Fruit fly (Drosophila melanogaster) whole organism, prepupa: ENCODE results near the gene ida.
A peak's percentile ranks its signal among the peaks of the same experiment; 100 is the strongest.

Source experiments
- Blimp-1 ChIP-seq: fragments of 200-800 bp; sonication (Bioruptor generic); optimal IDR thresholded peaks from 3 replicates; lab custom pipeline; 2017; ENCODE audit warnings: missing biosample characterization, missing genetic modification characterization, mild to moderate bottlenecking, moderate library complexity, missing genetic modification reagents
- CG10631 ChIP-seq: fragments of 200-800 bp; sonication (Bioruptor generic); optimal IDR thresholded peaks from 2 replicates; lab custom pipeline; 2016; ENCODE audit warnings: missing biosample characterization, missing genetic modification characterization
- CG10669 ChIP-seq: fragments of 200-800 bp; sonication (Bioruptor generic); optimal IDR thresholded peaks from 3 replicates; lab custom pipeline; 2018; ENCODE audit warnings: missing biosample characterization, mild to moderate bottlenecking, missing genetic modification characterization, moderate library complexity
- CG11294 ChIP-seq: fragments of 200-800 bp; sonication (Bioruptor generic); IDR thresholded peaks from 2 replicates; pipeline ENCODE4 v1.3.6; 2022; ENCODE audit warnings: missing biosample characterization, missing genetic modification characterization
- CG11762 ChIP-seq: fragments of 200-800 bp; sonication (Bioruptor generic); optimal IDR thresholded peaks from 3 replicates; lab custom pipeline; 2016; ENCODE audit warnings: missing biosample characterization, missing genetic modification characterization; ENCODE audit not compliant: insufficient read depth
- CG11902 ChIP-seq: fragments of 200-800 bp; sonication (Bioruptor generic); optimal IDR thresholded peaks from 3 replicates; lab custom pipeline; 2016; ENCODE audit warnings: missing biosample characterization, missing genetic modification characterization
- CG15336 ChIP-seq: fragments of 200-800 bp; sonication (Bioruptor generic); IDR thresholded peaks from 2 replicates; pipeline ENCODE4 v1.3.6; 2022; ENCODE audit warnings: missing biosample characterization, missing genetic modification characterization
- CG1621 ChIP-seq: fragments of 200-800 bp; sonication (Bioruptor generic); optimal IDR thresholded peaks from 3 replicates; lab custom pipeline; 2018; ENCODE audit warnings: missing biosample characterization, mild to moderate bottlenecking, missing genetic modification characterization
- CG16779 ChIP-seq: fragments of 200-800 bp; sonication (Bioruptor generic); optimal IDR thresholded peaks from 3 replicates; lab custom pipeline; 2017; ENCODE audit warnings: missing biosample characterization, mild to moderate bottlenecking, missing genetic modification characterization
- CG3032 ChIP-seq: fragments of 200-800 bp; optimal IDR thresholded peaks from 2 replicates; lab custom pipeline; 2019; ENCODE audit warnings: missing biosample characterization, mild to moderate bottlenecking, missing genetic modification characterization, moderate library complexity
- CG32006 ChIP-seq: fragments of 200-800 bp; sonication (Bioruptor generic); optimal IDR thresholded peaks from 3 replicates; lab custom pipeline; 2017; ENCODE audit warnings: missing biosample characterization, mild to moderate bottlenecking, missing genetic modification characterization
- CG3919 ChIP-seq: fragments of 200-800 bp; sonication (Bioruptor generic); optimal IDR thresholded peaks from 3 replicates; lab custom pipeline; 2016; ENCODE audit warnings: missing biosample characterization, missing genetic modification characterization
- CG6276 ChIP-seq: fragments of 200-800 bp; sonication (Bioruptor generic); optimal IDR thresholded peaks from 2 replicates; lab custom pipeline; 2017; ENCODE audit warnings: missing biosample characterization, mild to moderate bottlenecking, missing genetic modification characterization
- CG6792 ChIP-seq: fragments of 200-800 bp; sonication (Bioruptor generic); optimal IDR thresholded peaks from 3 replicates; lab custom pipeline; 2016; ENCODE audit warnings: missing biosample characterization, missing genetic modification characterization
- CG6808 ChIP-seq: fragments of 200-800 bp; sonication (Bioruptor generic); optimal IDR thresholded peaks from 3 replicates; lab custom pipeline; 2017; ENCODE audit warnings: missing biosample characterization, missing genetic modification characterization, mild to moderate bottlenecking, moderate library complexity, missing genetic modification reagents
- CG6854 ChIP-seq: fragments of 200-800 bp; sonication (Bioruptor generic); optimal IDR thresholded peaks from 2 replicates; lab custom pipeline; 2017; ENCODE audit warnings: missing biosample characterization, mild to moderate bottlenecking, missing genetic modification characterization
- CG7368 ChIP-seq: fragments of 200-800 bp; sonication (Bioruptor generic); optimal IDR thresholded peaks from 3 replicates; lab custom pipeline; 2016; ENCODE audit warnings: missing biosample characterization, missing genetic modification characterization
- CG8119 ChIP-seq: fragments of 200-800 bp; sonication (Bioruptor generic); IDR thresholded peaks from 3 replicates; pipeline ENCODE4 v1.3.6; 2022; ENCODE audit warnings: missing biosample characterization, missing genetic modification characterization
- CG8319 ChIP-seq: fragments of 200-800 bp; sonication (Bioruptor generic); optimal IDR thresholded peaks from 3 replicates; lab custom pipeline; 2016; ENCODE audit warnings: missing biosample characterization, missing genetic modification characterization
- CG8632 ChIP-seq: fragments of 200-800 bp; sonication (Bioruptor generic); optimal IDR thresholded peaks from 3 replicates; lab custom pipeline; 2016; ENCODE audit warnings: missing biosample characterization, missing genetic modification characterization
- CG9139 ChIP-seq: fragments of 200-800 bp; sonication (Bioruptor generic); optimal IDR thresholded peaks from 3 replicates; lab custom pipeline; 2017; ENCODE audit warnings: missing biosample characterization, mild to moderate bottlenecking, missing genetic modification characterization
- Eip78C ChIP-seq: fragments of 200-800 bp; sonication (Bioruptor generic); peaks from one replicate; lab custom pipeline; 2016; ENCODE audit warnings: missing biosample characterization, missing genetic modification characterization
- Ets96B ChIP-seq: fragments of 200-800 bp; optimal IDR thresholded peaks from 2 replicates; lab custom pipeline; 2019; ENCODE audit warnings: missing biosample characterization, mild to moderate bottlenecking, missing genetic modification characterization, moderate library complexity
- Gug ChIP-seq: fragments of 200-800 bp; sonication (Bioruptor generic); IDR thresholded peaks from 2 replicates; pipeline ENCODE4 v1.3.6; 2022; ENCODE audit warnings: missing biosample characterization, missing genetic modification characterization
- Hr38 ChIP-seq: sonication (Bioruptor generic); optimal IDR thresholded peaks from 2 replicates; lab custom pipeline; 2016; ENCODE audit warnings: missing biosample characterization, missing genetic modification characterization
- Hr39 ChIP-seq: fragments of 200-800 bp; sonication (Bioruptor generic); optimal IDR thresholded peaks from 2 replicates; lab custom pipeline; 2016; ENCODE audit warnings: missing biosample characterization, missing genetic modification characterization
- Hr4 ChIP-seq: fragments of 200-800 bp; sonication (Bioruptor generic); optimal IDR thresholded peaks from 3 replicates; lab custom pipeline; 2016; ENCODE audit warnings: missing biosample characterization, missing genetic modification characterization
- Lpt ChIP-seq: fragments of 200-800 bp; sonication (Bioruptor generic); optimal IDR thresholded peaks from 3 replicates; lab custom pipeline; 2016; ENCODE audit warnings: missing biosample characterization, missing genetic modification characterization
- OdsH ChIP-seq: fragments of 200-800 bp; sonication (Bioruptor generic); optimal IDR thresholded peaks from 3 replicates; lab custom pipeline; 2016; ENCODE audit warnings: missing biosample characterization, missing genetic modification characterization
- Smox ChIP-seq: fragments of 200-800 bp; sonication (Bioruptor generic); optimal IDR thresholded peaks from 3 replicates; lab custom pipeline; 2016; ENCODE audit warnings: missing biosample characterization, missing genetic modification characterization
- Sox14 ChIP-seq: fragments of 200-800 bp; sonication (Bioruptor generic); optimal IDR thresholded peaks from 3 replicates; lab custom pipeline; 2016; ENCODE audit warnings: missing biosample characterization, missing genetic modification characterization
- Sox15 ChIP-seq: fragments of 200-800 bp; sonication (Bioruptor generic); optimal IDR thresholded peaks from 3 replicates; lab custom pipeline; 2016; ENCODE audit warnings: missing biosample characterization, missing genetic modification characterization
- achi ChIP-seq: fragments of 200-800 bp; sonication (Bioruptor generic); optimal IDR thresholded peaks from 3 replicates; lab custom pipeline; 2016; ENCODE audit warnings: missing biosample characterization, missing genetic modification characterization
- acj6 ChIP-seq: fragments of 200-800 bp; sonication (Bioruptor generic); optimal IDR thresholded peaks from 3 replicates; lab custom pipeline; 2016; ENCODE audit warnings: missing biosample characterization, missing genetic modification characterization
- cyc ChIP-seq: fragments of 200-800 bp; sonication (Bioruptor generic); optimal IDR thresholded peaks from 3 replicates; lab custom pipeline; 2016; ENCODE audit warnings: missing biosample characterization, missing genetic modification characterization
- eg ChIP-seq: fragments of 200-800 bp; sonication (Bioruptor generic); IDR thresholded peaks from 3 replicates; pipeline ENCODE4 v1.3.6; 2022; ENCODE audit warnings: missing biosample characterization, missing genetic modification characterization
- esn ChIP-seq: fragments of 200-800 bp; sonication (Bioruptor generic); optimal IDR thresholded peaks from 2 replicates; lab custom pipeline; 2016; ENCODE audit warnings: missing biosample characterization, mild to moderate bottlenecking, missing genetic modification characterization, moderate library complexity
- fd85E ChIP-seq: fragments of 200-800 bp; sonication (Bioruptor generic); optimal IDR thresholded peaks from 3 replicates; lab custom pipeline; 2016; ENCODE audit warnings: missing biosample characterization, missing genetic modification characterization
- fkh ChIP-seq: fragments of 200-800 bp; sonication (Bioruptor generic); optimal IDR thresholded peaks from 3 replicates; lab custom pipeline; 2017; ENCODE audit warnings: missing biosample characterization, mild to moderate bottlenecking, missing genetic modification characterization, moderate library complexity
- net ChIP-seq: fragments of 200-800 bp; sonication (Bioruptor generic); optimal IDR thresholded peaks from 3 replicates; lab custom pipeline; 2016; ENCODE audit warnings: missing biosample characterization, missing genetic modification characterization
- pdm3 ChIP-seq: fragments of 200-800 bp; sonication (Bioruptor generic); optimal IDR thresholded peaks from 3 replicates; lab custom pipeline; 2016; ENCODE audit warnings: missing biosample characterization, missing genetic modification characterization
- salr ChIP-seq, 2 experiments: fragments of 200-800 bp; sonication (Bioruptor generic); optimal IDR thresholded peaks; 3 replicates each; lab custom pipeline; 2016 to 2018; ENCODE audit warnings: missing biosample characterization in 2 of 2, missing genetic modification characterization in 2 of 2, mild to moderate bottlenecking in 1 of 2
- spab ChIP-seq: fragments of 200-800 bp; sonication (Bioruptor generic); optimal IDR thresholded peaks from 2 replicates; lab custom pipeline; 2017; ENCODE audit warnings: missing biosample characterization, mild to moderate bottlenecking, missing genetic modification characterization, missing genetic modification reagents
- svp ChIP-seq: fragments of 200-800 bp; sonication (Bioruptor generic); peaks from one replicate; lab custom pipeline; 2016; ENCODE audit warnings: missing biosample characterization, missing genetic modification characterization
- vri ChIP-seq: fragments of 200-800 bp; sonication (Bioruptor generic); optimal IDR thresholded peaks from 3 replicates; lab custom pipeline; 2016; ENCODE audit warnings: missing biosample characterization, mild to moderate bottlenecking, missing genetic modification characterization

Gene ida

DNA sequence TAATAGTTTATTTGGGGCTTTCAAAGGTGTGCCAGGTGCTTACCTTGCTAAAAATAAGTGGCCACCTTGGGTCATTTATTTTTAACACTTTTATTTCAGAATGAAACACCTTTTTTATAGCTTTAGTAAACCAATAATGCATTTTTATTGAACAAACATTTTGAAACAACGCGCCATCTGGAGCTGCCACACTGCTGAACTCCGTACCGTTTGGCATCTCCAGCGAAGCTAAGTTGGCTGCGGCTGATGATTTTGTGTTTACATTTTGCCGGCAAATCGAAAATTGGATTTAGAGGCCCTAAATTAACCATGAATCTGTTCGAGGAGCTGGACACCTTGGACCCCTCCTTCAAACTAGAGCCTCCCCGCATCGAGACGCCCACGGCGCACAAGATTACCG lies at the start of gene ida:
ida (plus strand) TSS at position 234 of the 400 bp plus-strand sequence.
- TF ChIP-seq esn (peak; percentile 18), Hr38 (GFP tag; lab: Kevin White, UChicago) (no peak), CG11902 (GFP tag; lab: Kevin White, UChicago) (no peak), fkh (peak; percentile 93), CG7368 (GFP tag; lab: Kevin White, UChicago) (no peak)
- TF ChIP-seq, all 60 proteins: peak for 2

DNA sequence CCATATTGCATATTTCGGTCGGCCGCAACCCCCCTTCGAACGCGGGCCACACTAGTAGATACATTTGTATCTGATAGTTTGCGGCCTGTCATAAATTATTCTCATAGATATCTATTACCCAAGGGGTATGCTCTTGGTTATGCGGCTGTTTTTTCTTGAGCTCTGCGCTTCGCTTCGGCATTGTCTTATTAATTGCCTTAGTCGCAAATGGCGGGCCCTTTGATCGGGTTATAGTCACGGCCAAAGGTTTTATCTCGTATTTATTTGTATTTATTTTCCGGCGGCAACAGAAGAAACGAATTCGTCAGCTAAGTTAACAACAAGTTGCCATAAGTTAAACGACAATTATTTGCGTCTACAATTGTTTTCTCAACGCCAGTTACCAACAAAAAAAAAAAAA lies 49.1 kb upstream of the ida start:
- TF ChIP-seq CG8632 (GFP tag; lab: Kevin White, UChicago) (no peak), fkh (peak; percentile 28)

DNA sequence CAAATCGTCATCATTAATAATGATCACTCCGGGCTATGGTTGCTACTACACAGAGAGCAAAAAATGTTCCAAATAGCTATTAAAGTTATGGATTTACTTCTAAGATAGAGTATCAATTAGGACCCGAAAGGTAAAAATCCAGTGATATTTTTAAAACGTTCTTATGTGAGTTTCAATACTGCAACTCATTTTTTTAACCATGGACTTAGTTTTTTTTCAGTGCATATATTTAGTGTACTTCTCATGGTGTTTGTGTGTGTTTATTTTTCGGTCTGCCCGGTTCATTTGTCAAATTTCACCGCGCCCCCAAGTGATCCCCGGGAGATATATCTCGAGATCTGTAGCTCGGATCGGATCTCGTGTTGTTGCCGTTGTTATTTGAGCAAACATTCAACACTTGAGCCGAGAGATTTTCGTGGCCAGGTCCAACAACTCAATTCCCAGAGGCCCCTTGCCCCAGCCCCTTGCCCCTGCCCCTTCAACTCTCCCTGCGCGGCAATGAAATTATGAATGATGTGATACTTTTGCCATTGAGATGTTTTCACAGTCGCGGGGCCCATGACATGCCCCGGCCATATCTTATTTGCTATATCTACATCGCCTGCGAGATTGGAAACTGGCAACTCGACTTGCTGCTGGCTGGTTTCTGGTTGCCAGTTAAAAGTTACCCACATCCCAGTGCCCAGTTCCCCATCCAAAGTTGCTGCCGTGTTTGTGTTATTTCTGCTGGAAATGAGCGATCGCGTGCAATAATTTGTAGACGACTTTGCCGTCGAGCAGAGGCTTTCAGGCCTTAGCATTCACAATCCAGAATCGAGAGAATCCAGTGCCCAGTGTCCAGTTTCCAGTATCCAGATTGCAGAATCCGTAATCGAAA lies 42.4 kb upstream of the ida start:
- peak; percentile 31 for TF ChIP-seq CG32006 (GFP tag; lab: Kevin White, UChicago)
- TF ChIP-seq salr (GFP tag; optimal IDR thresholded peaks at IDR 0.05; lab: Kevin White, UChicago), result peak in 1 of 2 experiments; percentile 5
- no peak for TF ChIP-seq CG11294 (GFP tag; lab: Robert Waterston, UW)
- TF ChIP-seq pdm3 (GFP tag; lab: Kevin White, UChicago), result peak; percentile 29
- no peak for TF ChIP-seq Hr38 (GFP tag; lab: Kevin White, UChicago)
- no peak for TF ChIP-seq Smox (GFP tag; lab: Kevin White, UChicago)
- TF ChIP-seq CG10669 (GFP tag; lab: Kevin White, UChicago), result no peak
- TF ChIP-seq CG3032 (tag; lab: Kevin White, UChicago), result no peak
- TF ChIP-seq Hr39 (GFP tag; lab: Kevin White, UChicago), result peak; percentile 14
- TF ChIP-seq Hr4 (GFP tag; lab: Kevin White, UChicago), result peak; percentile 33
- no peak for TF ChIP-seq CG7368 (GFP tag; lab: Kevin White, UChicago)
- no peak for TF ChIP-seq CG8319
- TF ChIP-seq Sox15, result no peak
- peak; percentile 63 for TF ChIP-seq fkh
- peak; percentile 81 for TF ChIP-seq Eip78C
- TF ChIP-seq net (GFP tag; lab: Kevin White, UChicago), result no peak
- no peak for TF ChIP-seq CG9139 (GFP tag; lab: Kevin White, UChicago)
- TF ChIP-seq Gug (GFP tag; lab: Robert Waterston, UW), result no peak
- no peak for TF ChIP-seq CG6276 (GFP tag; lab: Kevin White, UChicago)
- TF ChIP-seq CG3919 (GFP tag; lab: Kevin White, UChicago), result peak; percentile 41
- no peak for TF ChIP-seq CG6854 (GFP tag; lab: Kevin White, UChicago)
- no peak for TF ChIP-seq CG16779 (tag; lab: Kevin White, UChicago)
- TF ChIP-seq vri (GFP tag; lab: Kevin White, UChicago), result no peak
- TF ChIP-seq Sox14 (GFP tag; lab: Kevin White, UChicago), result peak; percentile 32
- no peak for TF ChIP-seq CG6808 (GFP tag; lab: Kevin White, UChicago)
- peak; percentile 40 for TF ChIP-seq OdsH
- TF ChIP-seq cyc, result peak; percentile 11
- TF ChIP-seq CG8119 (GFP tag; lab: Robert Waterston, UW), result no peak; the same call in 2 of the 3 replicates
- TF ChIP-seq eg, result no peak
- peak; percentile 13 for TF ChIP-seq Lpt (GFP tag; lab: Kevin White, UChicago)
- TF ChIP-seq CG10631 (GFP tag; lab: Kevin White, UChicago), result no peak
- TF ChIP-seq achi (GFP tag; lab: Kevin White, UChicago), result peak; percentile 37
- TF ChIP-seq spab (GFP tag; lab: Kevin White, UChicago), result no peak
- TF ChIP-seq acj6 (GFP tag; lab: Kevin White, UChicago), result peak; percentile 38
- TF ChIP-seq fd85E (GFP tag; lab: Kevin White, UChicago), result no peak
- TF ChIP-seq CG11762, result no peak
- no peak for TF ChIP-seq CG6792 (GFP tag; lab: Kevin White, UChicago)
- TF ChIP-seq CG1621, result no peak
- 0 out of 2 replicates have a peak, but pooled peaks have one; percentile 17 for TF ChIP-seq CG15336
- TF ChIP-seq svp (GFP tag; lab: Kevin White, UChicago), result peak; percentile 63
- TF ChIP-seq Ets96B, result peak; percentile 12
- no peak for TF ChIP-seq CG8632 (GFP tag; lab: Kevin White, UChicago)
- TF ChIP-seq CG11902 (GFP tag; lab: Kevin White, UChicago), result no peak
- no peak for TF ChIP-seq Blimp-1
